Worm (Caenorhabditis elegans) whole organism, L2 larva: ENCODE results near the gene C40A11.3.

Experiments
- F13H6.1 ChIP-seq: sonication (generic microtip); optimal IDR thresholded peaks from 2 replicates; lab custom pipeline; 2016; ENCODE audit warnings: missing genetic modification characterization, missing compliant biosample characterization
- R02D3.7 ChIP-seq: fragments of 150-350 bp; optimal IDR thresholded peaks from 2 replicates; lab custom pipeline; 2014; ENCODE audit warnings: missing biosample characterization, missing genetic modification characterization
- alr-1 ChIP-seq: fragments of 150-350 bp; optimal IDR thresholded peaks from 2 replicates; lab custom pipeline; 2014; ENCODE audit warnings: missing biosample characterization, missing genetic modification characterization
- aly-2 ChIP-seq: fragments of 150-350 bp; optimal IDR thresholded peaks from 2 replicates; lab custom pipeline; 2014; ENCODE audit warnings: missing biosample characterization, missing genetic modification characterization
- ama-1 ChIP-seq: fragments of 150-350 bp; optimal IDR thresholded peaks from 2 replicates; lab custom pipeline; 2018; ENCODE audit warnings: inconsistent platforms
- blmp-1 ChIP-seq: sonication (generic microtip); optimal IDR thresholded peaks from 2 replicates; lab custom pipeline; 2017; ENCODE audit warnings: missing genetic modification characterization, mild to moderate bottlenecking, missing compliant biosample characterization, antibody characterized with exemption, moderate library complexity; ENCODE audit not compliant: insufficient read depth
- ceh-16 ChIP-seq: fragments of 150-350 bp; optimal IDR thresholded peaks from 2 replicates; lab custom pipeline; 2014; ENCODE audit warnings: missing biosample characterization, missing genetic modification characterization
- ceh-82 ChIP-seq: fragments of 150-350 bp; optimal IDR thresholded peaks from 2 replicates; lab custom pipeline; 2014; ENCODE audit warnings: missing biosample characterization, missing genetic modification characterization
- crh-2 ChIP-seq: sonication (generic microtip); optimal IDR thresholded peaks from 2 replicates; lab custom pipeline; 2017; ENCODE audit warnings: missing biosample characterization, missing genetic modification characterization
- dmd-4 ChIP-seq: sonication (generic microtip); optimal IDR thresholded peaks from 2 replicates; lab custom pipeline; 2017; ENCODE audit warnings: missing biosample characterization, missing genetic modification characterization
- egl-27 ChIP-seq: sonication (generic microtip); optimal IDR thresholded peaks from 3 replicates; lab custom pipeline; 2017; ENCODE audit warnings: missing biosample characterization, missing genetic modification reagents, missing genetic modification characterization
- elt-1 ChIP-seq: fragments of 150-350 bp; optimal IDR thresholded peaks from 2 replicates; lab custom pipeline; 2014; ENCODE audit warnings: missing biosample characterization, missing genetic modification characterization
- elt-3 ChIP-seq: sonication (generic microtip); optimal IDR thresholded peaks from 2 replicates; lab custom pipeline; 2017; ENCODE audit warnings: missing biosample characterization, missing genetic modification characterization
- fos-1 ChIP-seq: fragments of 150-350 bp; optimal IDR thresholded peaks from 2 replicates; lab custom pipeline; 2014; ENCODE audit warnings: missing biosample characterization, missing genetic modification characterization
- gmeb-1 ChIP-seq: fragments of 150-350 bp; optimal IDR thresholded peaks from 2 replicates; lab custom pipeline; 2014; ENCODE audit warnings: missing biosample characterization, missing genetic modification characterization
- lin-11 ChIP-seq: fragments of 150-350 bp; sonication (generic microtip); optimal IDR thresholded peaks from 2 replicates; lab custom pipeline; 2014; ENCODE audit warnings: missing biosample characterization, missing genetic modification characterization, inconsistent platforms, mixed read lengths
- lin-13 ChIP-seq: fragments of 150-350 bp; optimal IDR thresholded peaks from 2 replicates; lab custom pipeline; 2014; ENCODE audit warnings: missing biosample characterization, missing genetic modification reagents, missing genetic modification characterization
- lin-39 ChIP-seq: fragments of 150-350 bp; optimal IDR thresholded peaks from 2 replicates; lab custom pipeline; 2014; ENCODE audit warnings: missing biosample characterization, missing genetic modification reagents, missing genetic modification characterization
- lsy-2 ChIP-seq, 2 experiments: fragments of 150-350 bp in 1 of 2; sonication (generic microtip) in 1 of 2; optimal IDR thresholded peaks; 2 replicates each; lab custom pipeline; 2014 to 2017; ENCODE audit warnings: missing biosample characterization in 2 of 2, missing genetic modification characterization in 2 of 2
- mbf-1 ChIP-seq: sonication (generic microtip); optimal IDR thresholded peaks from 2 replicates; lab custom pipeline; 2017; ENCODE audit warnings: missing biosample characterization, missing genetic modification characterization
- mdl-1 ChIP-seq, 2 experiments: fragments of 150-350 bp in 1 of 2; sonication (generic microtip) in 1 of 2; optimal IDR thresholded peaks; 2 replicates each; lab custom pipeline; 2017; ENCODE audit warnings: missing biosample characterization in 2 of 2, missing genetic modification characterization in 2 of 2
- nhr-10 ChIP-seq: sonication (generic microtip); optimal IDR thresholded peaks from 2 replicates; lab custom pipeline; 2017; ENCODE audit warnings: missing biosample characterization, missing genetic modification characterization
- nhr-12 ChIP-seq: fragments of 150-350 bp; optimal IDR thresholded peaks from 2 replicates; lab custom pipeline; 2014; ENCODE audit warnings: missing biosample characterization, missing genetic modification characterization
- nhr-129 ChIP-seq: fragments of 150-350 bp; optimal IDR thresholded peaks from 2 replicates; lab custom pipeline; 2014; ENCODE audit warnings: missing biosample characterization, missing genetic modification characterization
- nhr-21 ChIP-seq: fragments of 150-350 bp; optimal IDR thresholded peaks from 2 replicates; lab custom pipeline; 2014; ENCODE audit warnings: missing biosample characterization, missing genetic modification characterization
- nhr-25 ChIP-seq: fragments of 150-350 bp; sonication (generic microtip); optimal IDR thresholded peaks from 3 replicates; lab custom pipeline; 2014; ENCODE audit warnings: missing biosample characterization, missing genetic modification characterization
- nhr-6 ChIP-seq: fragments of 150-350 bp; optimal IDR thresholded peaks from 2 replicates; lab custom pipeline; 2014; ENCODE audit warnings: missing biosample characterization, missing genetic modification characterization
- sem-4 ChIP-seq: fragments of 150-350 bp; optimal IDR thresholded peaks from 2 replicates; lab custom pipeline; 2014; ENCODE audit warnings: missing biosample characterization, missing genetic modification reagents, missing genetic modification characterization
- skn-1 ChIP-seq: sonication (generic microtip); optimal IDR thresholded peaks from 2 replicates; lab custom pipeline; 2017; ENCODE audit warnings: missing biosample characterization, missing genetic modification characterization
- unc-39 ChIP-seq: fragments of 150-350 bp; optimal IDR thresholded peaks from 2 replicates; lab custom pipeline; 2014; ENCODE audit warnings: missing biosample characterization, missing genetic modification characterization
- unc-55 ChIP-seq: fragments of 150-350 bp; sonication (generic microtip); optimal IDR thresholded peaks from 3 replicates; lab custom pipeline; 2014; ENCODE audit warnings: missing biosample characterization, missing genetic modification reagents, missing genetic modification characterization
- unc-62 ChIP-seq: fragments of 150-350 bp; optimal IDR thresholded peaks from 2 replicates; lab custom pipeline; 2014; ENCODE audit warnings: missing biosample characterization, missing genetic modification reagents, missing genetic modification characterization
- ztf-1 ChIP-seq: fragments of 200-800 bp; sonication (Bioruptor generic); conservative IDR thresholded peaks from 2 replicates; pipeline ENCODE4 v1.3.6; 2022; ENCODE audit warnings: missing genetic modification characterization, missing compliant biosample characterization

C40A11.3 gene

DNA sequence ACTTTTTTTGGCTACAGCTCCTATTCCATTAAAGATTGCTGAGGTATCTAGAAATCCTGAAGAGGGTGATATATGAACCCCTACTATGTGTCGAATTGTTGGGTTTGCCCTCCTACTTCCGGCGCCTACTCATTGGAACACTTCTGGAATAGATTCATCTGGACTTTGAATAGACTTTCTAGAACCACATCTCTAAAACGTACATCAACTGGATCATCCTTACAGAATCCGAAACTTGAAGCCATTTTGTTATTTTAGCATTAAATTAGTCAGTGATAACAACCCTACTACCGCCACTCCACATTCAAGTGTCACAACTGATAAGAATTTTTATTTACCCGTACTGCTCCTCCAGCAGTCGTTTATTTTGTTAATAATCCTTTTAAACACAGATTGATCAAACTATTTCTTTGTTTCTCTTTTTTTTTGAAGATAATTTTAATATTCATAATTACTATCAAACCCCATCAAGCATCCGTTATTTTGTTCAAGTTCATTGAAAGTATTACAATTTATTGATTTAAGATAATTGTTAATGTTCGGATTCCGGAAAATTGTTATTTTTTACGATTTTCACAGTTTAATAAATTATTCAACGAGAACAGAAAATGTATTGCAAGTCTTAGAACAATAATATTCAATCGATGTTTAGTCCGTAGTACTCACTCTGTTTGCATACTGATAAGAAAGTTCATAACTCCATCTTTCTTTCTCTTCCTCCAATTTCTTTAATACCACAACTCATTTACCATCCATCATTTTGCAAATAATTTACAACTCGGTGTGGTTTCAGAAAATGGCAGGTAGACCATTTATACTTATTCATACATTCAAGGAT lies 41.6 kb upstream of the C40A11.3 start, which contains the start of gene math-42:
math-42 (plus strand) TSS at position 788 of the 838 bp plus-strand sequence.
- TF ChIP-seq fos-1 (tag; lab: Kevin White, UChicago), result peak; percentile 76
- TF ChIP-seq crh-2, result no peak
- TF ChIP-seq egl-27 (tag; lab: Kevin White, UChicago), result no peak

DNA sequence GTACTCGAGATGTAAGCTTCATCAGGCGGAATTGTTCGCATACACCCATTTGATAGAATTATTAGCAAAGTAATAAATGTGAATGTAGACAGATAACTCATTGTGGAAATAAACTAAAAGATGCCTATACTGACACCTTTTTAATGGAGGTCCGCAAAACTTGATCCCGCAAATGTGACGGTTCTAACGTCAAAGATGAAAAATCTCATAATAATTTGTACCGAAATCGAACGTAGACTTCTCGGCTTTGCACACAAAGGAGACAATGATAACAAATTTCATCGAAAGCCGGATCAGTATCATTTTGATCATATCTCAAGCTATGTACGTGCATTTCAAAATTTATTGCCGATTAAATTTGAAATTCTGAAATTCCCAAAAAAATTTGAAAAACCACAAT lies 32.6 kb upstream of the C40A11.3 start, which contains the start of gene R52.4:
R52.4 (minus strand) TSS at position 101 of the 400 bp plus-strand sequence.
- no peak for TF ChIP-seq lin-11 (tag; lab: Kevin White, UChicago)
- TF ChIP-seq R02D3.7 (tag; lab: Kevin White, UChicago), result no peak

- TF ChIP-seq nhr-12 (tag; lab: Kevin White, UChicago), result no peak
- no peak for TF ChIP-seq elt-3 (tag; lab: Kevin White, UChicago)
- no peak for TF ChIP-seq gmeb-1 (tag; lab: Kevin White, UChicago)
- no peak for TF ChIP-seq nhr-21 (tag; lab: Kevin White, UChicago)
- TF ChIP-seq lin-13, result no peak
- no peak for TF ChIP-seq unc-39 (tag; lab: Kevin White, UChicago)
- TF ChIP-seq lin-11 (tag; lab: Kevin White, UChicago), result no peak
- no peak for TF ChIP-seq mbf-1 (tag; lab: Kevin White, UChicago)
These were observed 31.0 kb upstream of the C40A11.3 start, which contains the start of gene R52.5 for ce11 chrII:2109943-2110342. Gene R52.5, minus strand, starts transcription at chrII:2110043.

DNA sequence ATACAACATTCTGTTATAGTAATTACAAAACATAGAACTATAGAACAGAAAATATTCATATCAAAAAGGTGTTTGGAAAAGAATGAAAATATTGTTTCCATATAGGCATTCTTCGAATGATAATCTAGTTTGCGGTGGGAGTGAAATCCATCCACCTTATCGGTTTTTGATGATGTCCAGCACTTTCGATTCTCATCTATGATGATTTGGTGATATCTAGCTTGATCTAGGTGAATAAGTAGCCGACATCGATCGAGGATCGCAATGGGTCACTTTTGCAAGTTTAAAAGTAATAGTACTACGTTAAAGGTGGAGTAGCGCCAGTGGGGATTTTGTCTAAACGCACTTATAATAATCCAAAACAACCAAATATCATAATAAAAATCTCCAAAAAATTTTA lies 28.0 kb upstream of the C40A11.3 start, which contains the start of gene R52.6:
R52.6 (minus strand) TSS at position 101 of the 400 bp plus-strand sequence.
- TF ChIP-seq nhr-10, result no peak
- no peak for TF ChIP-seq unc-62 (GFP tag; lab: Kevin White, UChicago)
- TF ChIP-seq nhr-25 (tag; lab: Kevin White, UChicago), result no peak
- no peak for TF ChIP-seq sem-4 (tag; lab: Kevin White, UChicago)
- no peak for TF ChIP-seq lin-11 (tag; lab: Kevin White, UChicago)
- TF ChIP-seq mbf-1 (tag; lab: Kevin White, UChicago), result no peak
- no peak for TF ChIP-seq mdl-1 (tag; optimal IDR thresholded peaks at IDR 0.05; lab: Kevin White, UChicago)
- no peak for TF ChIP-seq lin-13
- no peak for TF ChIP-seq ztf-1 (GFP tag; lab: Robert Waterston, UW)
- no peak for TF ChIP-seq nhr-21 (tag; lab: Kevin White, UChicago)
- TF ChIP-seq R02D3.7 (tag; lab: Kevin White, UChicago), result no peak

ce11 chrII:2114488-2114887 lies 26.4 kb upstream of the C40A11.3 start:
- TF ChIP-seq nhr-6 (tag; lab: Kevin White, UChicago) (no peak), nhr-25 (tag; lab: Kevin White, UChicago) (no peak), F13H6.1 (tag; lab: Kevin White, UChicago) (no peak), aly-2 (tag; lab: Kevin White, UChicago) (no peak), lsy-2 (tag; optimal IDR thresholded peaks at IDR 0.05; lab: Kevin White, UChicago) (no peak), unc-55 (GFP tag; lab: Kevin White, UChicago) (no peak), dmd-4 (tag; lab: Kevin White, UChicago) (no peak), ceh-82 (tag; lab: Kevin White, UChicago) (no peak), alr-1 (tag; lab: Kevin White, UChicago) (no peak), mdl-1 (tag; optimal IDR thresholded peaks at IDR 0.05; lab: Kevin White, UChicago) (no peak)

- no peak for TF ChIP-seq ama-1
- no peak for TF ChIP-seq egl-27 (tag; lab: Kevin White, UChicago)
- no peak for TF ChIP-seq nhr-25 (tag; lab: Kevin White, UChicago)
- no peak for TF ChIP-seq unc-55 (GFP tag; lab: Kevin White, UChicago)
- no peak for TF ChIP-seq gmeb-1 (tag; lab: Kevin White, UChicago)
- no peak for TF ChIP-seq lsy-2 (tag; optimal IDR thresholded peaks at IDR 0.05; lab: Kevin White, UChicago)
- no peak for TF ChIP-seq elt-1 (tag; lab: Kevin White, UChicago)
- TF ChIP-seq blmp-1 (tag; lab: Kevin White, UChicago), result no peak
- TF ChIP-seq fos-1 (tag; lab: Kevin White, UChicago), result no peak
- no peak for TF ChIP-seq skn-1 (tag; lab: Kevin White, UChicago)
- TF ChIP-seq nhr-12 (tag; lab: Kevin White, UChicago), result no peak
- TF ChIP-seq ceh-16, result no peak
- no peak for TF ChIP-seq unc-39 (tag; lab: Kevin White, UChicago)
- no peak for TF ChIP-seq nhr-21 (tag; lab: Kevin White, UChicago)
- no peak for TF ChIP-seq lin-39 (tag; lab: Kevin White, UChicago)
- no peak for TF ChIP-seq nhr-129 (tag; lab: Kevin White, UChicago)
These were observed 24.1 kb upstream of the C40A11.3 start, which contains the start of gene srh-195 for ce11 chrII:2116794-2117193. Gene srh-195, minus strand, starts transcription at chrII:2116894.
